Worm (Caenorhabditis elegans): ENCODE results near the gene flr-1.

ce11 chrX:13415722-13416121 is 40.6 kb downstream of the flr-1 start, which contains the start of gene C29F7.2:
- TF ChIP-seq nhr-11 (tag; optimal IDR thresholded peaks at IDR 0.05) = no peak
- TF ChIP-seq F26F4.8 (GFP tag; conservative IDR thresholded peaks at IDR 0.05) = no peak
- peak; percentile 47 for TF ChIP-seq pqm-1 (tag; optimal IDR thresholded peaks at IDR 0.05)
- TF ChIP-seq pha-4 (GFP tag; IDR thresholded peaks at IDR 0.05) = no peak
- no peak for TF ChIP-seq pha-4 (tag; optimal IDR thresholded peaks at IDR 0.05)
- TF ChIP-seq mdl-1 (tag; optimal IDR thresholded peaks at IDR 0.05) = no peak
- TF ChIP-seq unc-130 (GFP tag; optimal IDR thresholded peaks at IDR 0.05) = no peak
- no peak for TF ChIP-seq ces-1 (GFP tag; optimal IDR thresholded peaks at IDR 0.05)
- no peak for TF ChIP-seq lin-13 (GFP tag; optimal IDR thresholded peaks at IDR 0.05)
- no peak for TF ChIP-seq nhr-76 (tag; optimal IDR thresholded peaks at IDR 0.05)
- peak; percentile 97 for TF ChIP-seq nhr-28 (tag; optimal IDR thresholded peaks at IDR 0.05)
- TF ChIP-seq aha-1 (tag) = no peak
- TF ChIP-seq egl-27 (tag; optimal IDR thresholded peaks at IDR 0.05) = no peak
